Fruit fly (Drosophila melanogaster): Measurements from ENCODE around the gene CG42866.

CG42866 gene

dm6 chr2L:20002086-20002485 lies 40.6 kb upstream of the CG42866 start (continued):
- peak; percentile 23 for TF ChIP-seq CG8319 (GFP tag; optimal IDR thresholded peaks at IDR 0.05)
- TF ChIP-seq Eip75B (GFP tag; optimal IDR thresholded peaks at IDR 0.05): peak; percentile 32
- TF ChIP-seq CG11294 (GFP tag; IDR thresholded peaks at IDR 0.05): no peak
- peak; percentile 24; the same call in 1 of the 2 replicates for TF ChIP-seq Gug (GFP tag; IDR thresholded peaks at IDR 0.05)
- TF ChIP-seq CG7368 (GFP tag; optimal IDR thresholded peaks at IDR 0.05): peak; percentile 26
- peak; percentile 88 for TF ChIP-seq Eip78C (GFP tag)
- peak; percentile 53 for TF ChIP-seq CG3032 (tag; optimal IDR thresholded peaks at IDR 0.05)
- TF ChIP-seq CG4318 (GFP tag; optimal IDR thresholded peaks at IDR 0.05): peak; percentile 15
- TF ChIP-seq CG15336 (GFP tag; IDR thresholded peaks at IDR 0.05): 0 out of 2 replicates have a peak, but pooled peaks have one; percentile 17
- TF ChIP-seq vri (GFP tag; optimal IDR thresholded peaks at IDR 0.05): no peak
- TF ChIP-seq cyc (GFP tag; optimal IDR thresholded peaks at IDR 0.05): peak; percentile 45
- peak; percentile 73 for TF ChIP-seq CG32006 (GFP tag; optimal IDR thresholded peaks at IDR 0.05)
- TF ChIP-seq Met (GFP tag; optimal IDR thresholded peaks at IDR 0.05): peak; percentile 49
- TF ChIP-seq Smox (GFP tag; optimal IDR thresholded peaks at IDR 0.05): peak; percentile 24
- no peak for TF ChIP-seq Hr38 (GFP tag; optimal IDR thresholded peaks at IDR 0.05)
- peak; percentile 32 for TF ChIP-seq CG6792 (GFP tag; optimal IDR thresholded peaks at IDR 0.05)
- TF ChIP-seq CG11902 (GFP tag; optimal IDR thresholded peaks at IDR 0.05): no peak
- TF ChIP-seq Hr4 (GFP tag; optimal IDR thresholded peaks at IDR 0.05): peak; percentile 68
- peak; percentile 51 for TF ChIP-seq achi (GFP tag; optimal IDR thresholded peaks at IDR 0.05)
- peak; percentile 47 for TF ChIP-seq topi (GFP tag; optimal IDR thresholded peaks at IDR 0.05)
- no peak for TF ChIP-seq eg (GFP tag; IDR thresholded peaks at IDR 0.05)
- peak; percentile 58 for TF ChIP-seq esn (GFP tag; optimal IDR thresholded peaks at IDR 0.05)
- no peak for TF ChIP-seq Blimp-1 (GFP tag; optimal IDR thresholded peaks at IDR 0.05)
- TF ChIP-seq dsx (GFP tag; optimal IDR thresholded peaks at IDR 0.05; ENCODE audit: poor library complexity, severe bottlenecking): peak; percentile 27
- TF ChIP-seq CG1621 (tag; optimal IDR thresholded peaks at IDR 0.05): peak; percentile 20
- peak; percentile 44 for TF ChIP-seq OdsH (GFP tag; optimal IDR thresholded peaks at IDR 0.05)
- peak; percentile 46 for TF ChIP-seq CG8632 (GFP tag; optimal IDR thresholded peaks at IDR 0.05)
- peak; percentile 32 for TF ChIP-seq Hr39 (GFP tag; optimal IDR thresholded peaks at IDR 0.05)
- peak; percentile 56 for TF ChIP-seq acj6 (GFP tag; optimal IDR thresholded peaks at IDR 0.05)
- TF ChIP-seq CG31627 (GFP tag; optimal IDR thresholded peaks at IDR 0.05): peak; percentile 44
- no peak for TF ChIP-seq CG16779 (tag; optimal IDR thresholded peaks at IDR 0.05)

DNA sequence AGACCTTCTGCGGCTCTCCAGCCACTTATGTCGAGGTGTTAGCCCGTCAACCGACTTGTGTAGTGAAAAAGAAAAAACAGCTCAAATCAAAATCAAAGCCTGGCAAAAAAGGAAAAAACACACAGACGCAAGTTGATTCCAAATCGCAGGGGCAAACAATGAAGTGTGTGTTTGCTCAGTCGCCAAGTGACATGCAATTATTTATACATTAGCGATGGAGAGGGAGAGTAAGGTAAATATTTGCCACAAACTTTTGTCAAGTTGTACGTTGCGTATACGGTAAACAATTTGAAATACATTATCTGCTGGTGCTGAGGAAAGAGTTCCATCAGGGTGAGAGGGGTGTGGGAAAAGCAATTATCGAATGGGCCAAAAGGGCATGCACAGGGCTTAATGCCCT lies 36.7 kb upstream of the CG42866 start:
- TF ChIP-seq fkh (GFP tag; optimal IDR thresholded peaks at IDR 0.05) (peak; percentile 69), CG3032 (tag; optimal IDR thresholded peaks at IDR 0.05) (no peak)

DNA sequence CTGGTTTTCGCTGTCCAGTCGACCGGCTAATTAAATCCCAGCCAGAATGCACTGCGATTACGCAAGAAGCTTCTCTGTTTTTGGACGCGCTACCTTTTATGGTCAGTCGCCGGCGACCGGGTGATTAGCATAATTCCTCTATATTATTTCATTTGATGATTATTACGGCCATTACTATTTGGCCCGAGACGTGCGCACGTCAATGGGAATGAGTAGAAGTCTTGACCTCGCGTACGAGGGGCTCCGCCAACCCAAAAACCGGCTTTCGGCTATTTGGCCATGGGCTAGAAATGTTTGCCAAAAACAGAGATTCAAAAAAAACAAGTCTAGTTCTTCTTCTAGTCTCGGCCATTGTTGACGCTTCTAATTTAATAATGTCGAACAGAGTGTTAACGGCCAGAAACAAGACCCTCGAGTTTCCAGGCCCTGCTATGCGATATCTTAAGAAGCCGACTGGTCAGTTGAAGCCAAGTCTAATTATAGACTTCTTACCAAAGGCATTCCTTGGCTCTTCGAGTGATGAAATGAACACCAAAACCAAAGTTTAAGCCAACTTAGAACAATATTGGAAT lies 31.0 kb upstream of the CG42866 start:
- TF ChIP-seq cyc (GFP tag; optimal IDR thresholded peaks at IDR 0.05) (no peak), Eip78C (GFP tag) (no peak), salr (GFP tag; optimal IDR thresholded peaks at IDR 0.05) (no peak), topi (GFP tag; optimal IDR thresholded peaks at IDR 0.05) (no peak), CG6276 (GFP tag; optimal IDR thresholded peaks at IDR 0.05) (no peak), pdm3 (GFP tag; optimal IDR thresholded peaks at IDR 0.05) (no peak), ss (GFP tag; optimal IDR thresholded peaks at IDR 0.05) (no peak), lz (GFP tag; optimal IDR thresholded peaks at IDR 0.05) (no peak), net (GFP tag; optimal IDR thresholded peaks at IDR 0.05) (no peak), Ets96B (tag; optimal IDR thresholded peaks at IDR 0.05) (no peak), CG6808 (GFP tag; optimal IDR thresholded peaks at IDR 0.05) (no peak), Eip93F (GFP tag; optimal IDR thresholded peaks at IDR 0.05) (no peak), fkh (GFP tag; optimal IDR thresholded peaks at IDR 0.05) (no peak), CG9139 (GFP tag; optimal IDR thresholded peaks at IDR 0.05) (no peak), CG8319 (GFP tag; optimal IDR thresholded peaks at IDR 0.05) (no peak), fd59A (GFP tag; optimal IDR thresholded peaks at IDR 0.05) (no peak), eg (GFP tag; IDR thresholded peaks at IDR 0.05) (no peak)
